Worm (Caenorhabditis elegans): ENCODE data around the gene F07F6.1.
A peak's percentile ranks its signal among the peaks of the same experiment; 100 is the strongest.

The F07F6.1 gene

ce11 chrII:5389831-5390323, 47.8 kb upstream of the F07F6.1 start, which contains the start of gene ndx-6 (continued):
- TF ChIP-seq nhr-102 (tag; optimal IDR thresholded peaks at IDR 0.05) = peak; percentile 74
- no peak for TF ChIP-seq daf-12 (tag; optimal IDR thresholded peaks at IDR 0.05)
- TF ChIP-seq lin-38 (GFP tag; IDR thresholded peaks at IDR 0.05) = peak; percentile 86
- TF ChIP-seq madf-5 (GFP tag; IDR thresholded peaks at IDR 0.05) = no peak
- peak; percentile 66 for TF ChIP-seq hlh-30 (tag; optimal IDR thresholded peaks at IDR 0.05; ENCODE audit: insufficient read depth)
- TF ChIP-seq gei-8 (GFP tag; optimal IDR thresholded peaks at IDR 0.05) = no peak
- peak; percentile 62; the same call in 1 of the 2 replicates for TF ChIP-seq arid-1 (GFP tag; conservative IDR thresholded peaks at IDR 0.05)
- peak; percentile 26 for TF ChIP-seq jun-1 (tag; optimal IDR thresholded peaks at IDR 0.05)
- peak in 1 of 2 experiments; percentile 27 for TF ChIP-seq mdl-1 (tag; optimal IDR thresholded peaks at IDR 0.05)
- no peak for TF ChIP-seq ceh-62 (tag; optimal IDR thresholded peaks at IDR 0.05)
- TF ChIP-seq zip-11 (GFP tag; IDR thresholded peaks at IDR 0.05) = no peak
- no peak for TF ChIP-seq vab-7 (GFP tag; IDR thresholded peaks at IDR 0.05)
- TF ChIP-seq skn-1 (tag; optimal IDR thresholded peaks at IDR 0.05) = no peak
- no peak for TF ChIP-seq fkh-10 (GFP tag; optimal IDR thresholded peaks at IDR 0.05)
- peak; percentile 76 for TF ChIP-seq nhr-25 (tag; optimal IDR thresholded peaks at IDR 0.05; ENCODE audit: borderline replicate concordance, insufficient read depth)
- TF ChIP-seq egl-27 (tag; optimal IDR thresholded peaks at IDR 0.05) = no peak
- TF ChIP-seq ceh-32 (tag; optimal IDR thresholded peaks at IDR 0.05; ENCODE audit: poor library complexity) = no peak
- no peak for TF ChIP-seq nhr-237 (tag; optimal IDR thresholded peaks at IDR 0.05)
- TF ChIP-seq R02D3.7 (tag; optimal IDR thresholded peaks at IDR 0.05) = no peak
- peak; percentile 71 for TF ChIP-seq hmg-1.1 (GFP tag; IDR thresholded peaks at IDR 0.05)
- no peak for TF ChIP-seq daf-8 (GFP tag; IDR thresholded peaks at IDR 0.05)
- no peak for TF ChIP-seq unc-130 (GFP tag; optimal IDR thresholded peaks at IDR 0.05)

DNA sequence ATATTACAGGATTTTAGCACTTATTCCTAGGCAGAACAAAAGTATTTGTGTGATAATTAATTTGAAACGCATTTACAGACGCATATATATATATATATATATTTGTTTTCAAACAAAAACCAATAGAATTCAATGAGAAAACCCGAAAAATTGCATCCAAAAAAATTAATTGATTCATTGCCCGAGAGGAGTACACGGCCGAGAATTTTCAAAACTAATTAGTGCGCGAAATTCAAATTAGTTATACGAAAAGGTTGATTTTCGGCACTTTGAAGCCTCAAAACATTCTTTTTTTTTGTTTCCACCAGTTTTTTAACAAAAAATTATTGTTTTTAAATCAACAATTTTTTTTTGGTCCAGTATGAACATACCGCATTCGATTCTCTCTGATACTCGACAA, 46.2 kb upstream of the F07F6.1 start:
- peak; percentile 55 for TF ChIP-seq dpl-1 (GFP tag; optimal IDR thresholded peaks at IDR 0.05)
- TF ChIP-seq T20F7.1 (GFP tag; optimal IDR thresholded peaks at IDR 0.05) = no peak

DNA sequence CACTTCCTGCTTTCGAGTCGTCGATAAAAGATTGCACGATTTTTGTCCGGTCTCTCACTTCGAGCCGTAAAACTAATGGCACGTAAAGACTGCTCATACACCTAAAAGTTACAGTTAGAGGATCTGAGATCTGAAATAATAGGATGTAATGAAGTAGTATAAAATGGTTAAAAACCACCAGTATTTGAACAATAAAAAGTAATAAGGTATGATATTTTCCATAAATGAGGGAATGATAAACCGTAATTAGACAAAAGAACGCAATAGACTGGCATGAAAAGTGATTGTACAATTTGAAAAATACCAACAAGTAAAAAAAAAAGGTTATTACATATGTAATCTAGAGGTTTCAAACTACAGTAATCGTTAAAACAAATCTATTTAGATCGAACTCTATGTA, 44.6 kb upstream of the F07F6.1 start, which contains the start of gene brap-2:
Gene brap-2 (minus strand): TSS at position 101 of the 400 bp plus-strand sequence.
- no peak for TF ChIP-seq fkh-10 (GFP tag; optimal IDR thresholded peaks at IDR 0.05)
- peak; percentile 11 for TF ChIP-seq aha-1 (tag)
- TF ChIP-seq spr-3 (GFP tag; optimal IDR thresholded peaks at IDR 0.05) = no peak

DNA sequence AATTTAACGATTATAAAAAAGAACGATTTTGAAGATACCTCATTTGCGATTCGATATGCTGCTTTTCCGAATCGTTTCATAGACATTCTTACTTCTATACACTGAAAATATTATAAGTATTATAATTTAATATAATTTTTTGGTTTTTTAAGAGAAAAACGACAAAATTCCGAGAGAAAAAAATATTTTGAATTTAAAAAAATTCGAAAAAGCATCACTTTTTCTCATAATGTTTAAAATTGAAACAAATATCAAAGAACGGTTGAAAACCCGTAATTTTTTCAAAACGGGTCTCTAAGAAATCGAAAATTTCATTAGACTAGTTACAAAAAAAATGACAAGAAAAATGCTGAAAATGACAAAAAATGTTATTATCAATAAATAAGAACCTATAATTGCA, 42.1 kb upstream of the F07F6.1 start, which contains the start of gene pink-1:
Gene pink-1 (minus strand): TSS at position 101 of the 400 bp plus-strand sequence.
- TF ChIP-seq ceh-82 (tag; optimal IDR thresholded peaks at IDR 0.05) (no peak), lin-38 (GFP tag; IDR thresholded peaks at IDR 0.05) (0 out of 2 replicates have a peak, but pooled peaks have one; percentile 17)

DNA sequence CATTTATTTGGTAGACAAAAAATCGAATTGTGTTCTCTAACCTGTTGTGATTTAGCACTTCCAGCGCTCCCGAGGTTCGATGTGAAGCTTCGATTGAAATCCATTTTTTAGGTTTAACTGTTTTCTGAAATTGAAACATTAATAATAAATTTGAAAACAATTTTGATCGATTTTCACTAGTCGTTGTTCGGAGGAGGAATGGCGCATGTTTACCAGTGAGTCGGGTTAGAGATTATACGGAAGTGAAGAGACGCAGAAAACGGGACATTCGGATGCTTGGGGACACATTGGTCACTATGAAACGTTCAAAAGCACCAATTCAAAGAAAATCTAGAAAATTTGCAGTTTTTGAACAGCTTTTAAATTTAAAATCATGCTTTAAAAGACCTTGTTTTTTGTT, 38.9 kb upstream of the F07F6.1 start, which contains the start of gene fbxl-3:
Gene fbxl-3 (minus strand): TSS at position 124 of the 400 bp plus-strand sequence.
- no peak for TF ChIP-seq F10B5.3 (tag; optimal IDR thresholded peaks at IDR 0.05)
- no peak for TF ChIP-seq daf-19 (GFP tag; conservative IDR thresholded peaks at IDR 0.05)
- peak; percentile 2 for TF ChIP-seq nhr-28 (tag; optimal IDR thresholded peaks at IDR 0.05)
- TF ChIP-seq daf-16 (GFP tag; optimal IDR thresholded peaks at IDR 0.05) = no peak
- peak; percentile 61 for TF ChIP-seq daf-16 (tag; optimal IDR thresholded peaks at IDR 0.05)
- TF ChIP-seq hlh-11 (tag; optimal IDR thresholded peaks at IDR 0.05) = peak; percentile 11
